Worm (Caenorhabditis elegans): ENCODE data around the gene nhr-46.

Gene nhr-46

ce11 chrIV:5757762-5758161 is at the start of gene nhr-46:
TSS of gene nhr-46 (minus strand) at chrIV:5757862.
- TF ChIP-seq drap-1 (GFP tag; optimal IDR thresholded peaks at IDR 0.05) (no peak), unc-62 (GFP tag; optimal IDR thresholded peaks at IDR 0.05) (no peak), cnd-1 (tag; optimal IDR thresholded peaks at IDR 0.05) (no peak), hlh-1 (tag; optimal IDR thresholded peaks at IDR 0.05) (no peak), ztf-11 (tag; optimal IDR thresholded peaks at IDR 0.05) (no peak), ceh-83 (GFP tag; optimal IDR thresholded peaks at IDR 0.05) (no peak), nhr-2 (tag; optimal IDR thresholded peaks at IDR 0.05) (no peak), unc-39 (tag; optimal IDR thresholded peaks at IDR 0.05) (no peak), lin-32 (GFP tag; optimal IDR thresholded peaks at IDR 0.05) (no peak), nhr-28 (tag; optimal IDR thresholded peaks at IDR 0.05) (no peak), ces-1 (GFP tag; optimal IDR thresholded peaks at IDR 0.05) (no peak), sptf-1 (tag; optimal IDR thresholded peaks at IDR 0.05) (no peak), elt-3 (tag; optimal IDR thresholded peaks at IDR 0.05) (no peak)

- TF ChIP-seq mab-5 (tag; optimal IDR thresholded peaks at IDR 0.05) = no peak
- TF ChIP-seq lsy-2 (tag; optimal IDR thresholded peaks at IDR 0.05) = peak; percentile 30
Observed at ce11 chrIV:5806909-5807308, 49.2 kb upstream of the nhr-46 start, which contains the start of gene lntl-1. TSS of gene lntl-1 (minus strand) at chrIV:5807093.

- no peak for TF ChIP-seq nhr-237 (tag; optimal IDR thresholded peaks at IDR 0.05)
- no peak for TF ChIP-seq nhr-2 (tag; optimal IDR thresholded peaks at IDR 0.05)
- no peak for TF ChIP-seq blmp-1 (tag; optimal IDR thresholded peaks at IDR 0.05)
- TF ChIP-seq pha-4 (tag; optimal IDR thresholded peaks at IDR 0.05) = no peak
- TF ChIP-seq cnd-1 (tag; optimal IDR thresholded peaks at IDR 0.05) = no peak
- no peak for TF ChIP-seq nhr-28 (tag; optimal IDR thresholded peaks at IDR 0.05)
- no peak for TF ChIP-seq elt-3 (tag; optimal IDR thresholded peaks at IDR 0.05)
- no peak for TF ChIP-seq nhr-76 (tag; optimal IDR thresholded peaks at IDR 0.05)
- TF ChIP-seq tbx-8 (GFP tag; optimal IDR thresholded peaks at IDR 0.05) = no peak
- TF ChIP-seq mep-1 (tag; optimal IDR thresholded peaks at IDR 0.05) = no peak
- TF ChIP-seq ces-1 (GFP tag; optimal IDR thresholded peaks at IDR 0.05) = no peak
- no peak for TF ChIP-seq M03D4.4 (tag; optimal IDR thresholded peaks at IDR 0.05)
- TF ChIP-seq ham-2 (GFP tag; optimal IDR thresholded peaks at IDR 0.05) = no peak
- no peak for TF ChIP-seq sem-2 (GFP tag; optimal IDR thresholded peaks at IDR 0.05)
Observed at ce11 chrIV:5806348-5806747, 48.7 kb upstream of the nhr-46 start.

- TF ChIP-seq zip-8 (tag; optimal IDR thresholded peaks at IDR 0.05) (no peak), ces-1 (GFP tag; optimal IDR thresholded peaks at IDR 0.05) (peak; percentile 54), lsy-2 (tag; optimal IDR thresholded peaks at IDR 0.05) (peak; percentile 87)
Observed at ce11 chrIV:5805477-5805876, 47.8 kb upstream of the nhr-46 start.

ce11 chrIV:5803510-5804013 is 45.9 kb upstream of the nhr-46 start:
- TF ChIP-seq nhr-2 (tag; optimal IDR thresholded peaks at IDR 0.05) (no peak), sptf-1 (tag; optimal IDR thresholded peaks at IDR 0.05) (no peak), lsy-2 (tag; optimal IDR thresholded peaks at IDR 0.05) (no peak), ces-1 (GFP tag; optimal IDR thresholded peaks at IDR 0.05) (peak; percentile 95), bed-3 (GFP tag; optimal IDR thresholded peaks at IDR 0.05) (no peak), tbx-8 (GFP tag; optimal IDR thresholded peaks at IDR 0.05) (no peak)

ce11 chrIV:5799577-5799976 is 41.9 kb upstream of the nhr-46 start:
- TF ChIP-seq elt-1 (tag; optimal IDR thresholded peaks at IDR 0.05; ENCODE audit: borderline replicate concordance, insufficient read depth) (no peak), drap-1 (GFP tag; optimal IDR thresholded peaks at IDR 0.05) (no peak), mls-2 (tag; optimal IDR thresholded peaks at IDR 0.05) (no peak), ceh-43 (GFP tag; optimal IDR thresholded peaks at IDR 0.05) (no peak), nhr-28 (tag; optimal IDR thresholded peaks at IDR 0.05) (no peak), unc-62 (GFP tag; optimal IDR thresholded peaks at IDR 0.05) (no peak), unc-39 (tag; optimal IDR thresholded peaks at IDR 0.05) (no peak), hlh-1 (tag; optimal IDR thresholded peaks at IDR 0.05) (no peak), lin-32 (GFP tag; optimal IDR thresholded peaks at IDR 0.05) (no peak), sem-2 (GFP tag; optimal IDR thresholded peaks at IDR 0.05) (no peak), flh-1 (GFP tag; optimal IDR thresholded peaks at IDR 0.05) (no peak), bed-3 (GFP tag; optimal IDR thresholded peaks at IDR 0.05) (no peak), ztf-11 (tag; optimal IDR thresholded peaks at IDR 0.05) (no peak), ceh-39 (tag; optimal IDR thresholded peaks at IDR 0.05) (no peak), nhr-237 (tag; optimal IDR thresholded peaks at IDR 0.05) (no peak), sptf-1 (tag; optimal IDR thresholded peaks at IDR 0.05) (no peak), nhr-12 (tag; optimal IDR thresholded peaks at IDR 0.05) (no peak)

Measured in whole organism, mixed stage, embryonic.